Worm (Caenorhabditis elegans) whole organism, L3 larva: ENCODE results near the gene F31F7.2.
A peak's percentile ranks its signal among the peaks of the same experiment; 100 is the strongest.

Experiments
- R02D3.7 ChIP-seq: fragments of 150-350 bp; optimal IDR thresholded peaks from 2 replicates; lab custom pipeline; 2014; ENCODE audit warnings: missing biosample characterization, missing genetic modification characterization
- ama-1 ChIP-seq: fragments of 150-350 bp; optimal IDR thresholded peaks from 2 replicates; lab custom pipeline; 2018
- ceh-16 ChIP-seq: sonication (generic microtip); optimal IDR thresholded peaks from 2 replicates; lab custom pipeline; 2017; ENCODE audit warnings: missing biosample characterization, missing genetic modification characterization
- ceh-28 ChIP-seq: fragments of 150-350 bp; optimal IDR thresholded peaks from 2 replicates; lab custom pipeline; 2014; ENCODE audit warnings: missing biosample characterization, missing genetic modification reagents, missing genetic modification characterization
- ceh-82 ChIP-seq: fragments of 150-350 bp; optimal IDR thresholded peaks from 2 replicates; lab custom pipeline; 2014; ENCODE audit warnings: missing biosample characterization, missing genetic modification characterization
- ceh-9 ChIP-seq: sonication (generic microtip); optimal IDR thresholded peaks from 2 replicates; lab custom pipeline; 2018; ENCODE audit warnings: missing biosample characterization, missing genetic modification characterization
- daf-12 ChIP-seq: fragments of 150-350 bp; optimal IDR thresholded peaks from 2 replicates; lab custom pipeline; 2014; ENCODE audit warnings: missing biosample characterization, missing genetic modification reagents, missing genetic modification characterization
- egl-27 ChIP-seq: sonication (generic microtip); optimal IDR thresholded peaks from 4 replicates; lab custom pipeline; 2017; ENCODE audit warnings: missing biosample characterization, missing genetic modification reagents, missing genetic modification characterization
- egl-5 ChIP-seq: fragments of 150-350 bp; optimal IDR thresholded peaks from 2 replicates; lab custom pipeline; 2017; ENCODE audit warnings: missing biosample characterization, missing genetic modification reagents, missing genetic modification characterization, inconsistent platforms
- elt-1 ChIP-seq: fragments of 150-350 bp; optimal IDR thresholded peaks from 2 replicates; lab custom pipeline; 2014; ENCODE audit warnings: missing biosample characterization, missing genetic modification characterization
- elt-2 ChIP-seq: sonication (generic microtip); optimal IDR thresholded peaks from 2 replicates; lab custom pipeline; 2016; ENCODE audit warnings: missing genetic modification reagents, mild to moderate bottlenecking, missing genetic modification characterization, missing compliant biosample characterization
- elt-3 ChIP-seq, 3 experiments: fragments of 150-350 bp in 1 of 3; sonication (generic microtip) in 2 of 3; optimal IDR thresholded peaks; 2 replicates in 2 of 3; 4 replicates in 1 of 3; lab custom pipeline; 2014 to 2017; ENCODE audit warnings: missing biosample characterization in 3 of 3, missing genetic modification characterization in 3 of 3
- eor-1 ChIP-seq, 2 experiments: fragments of 150-350 bp; optimal IDR thresholded peaks; 2 replicates each; lab custom pipeline; 2014 to 2018; ENCODE audit warnings: missing biosample characterization in 2 of 2, missing genetic modification characterization in 2 of 2
- fkh-10 ChIP-seq: sonication (generic microtip); optimal IDR thresholded peaks from 2 replicates; lab custom pipeline; 2017; ENCODE audit warnings: missing biosample characterization, missing genetic modification reagents, missing genetic modification characterization
- fkh-2 ChIP-seq: fragments of 150-350 bp; optimal IDR thresholded peaks from 2 replicates; lab custom pipeline; 2014; ENCODE audit warnings: missing biosample characterization, missing genetic modification reagents, missing genetic modification characterization
- hmg-11 ChIP-seq: sonication (generic microtip); optimal IDR thresholded peaks from 2 replicates; lab custom pipeline; 2016; ENCODE audit warnings: missing genetic modification characterization, missing compliant biosample characterization
- jun-1 ChIP-seq: fragments of 150-350 bp; optimal IDR thresholded peaks from 2 replicates; lab custom pipeline; 2014; ENCODE audit warnings: missing biosample characterization, missing genetic modification reagents, missing genetic modification characterization
- lin-15B ChIP-seq: fragments of 150-350 bp; optimal IDR thresholded peaks from 2 replicates; lab custom pipeline; 2014; ENCODE audit warnings: missing biosample characterization, missing genetic modification characterization
- lin-39 ChIP-seq: fragments of 150-350 bp; optimal IDR thresholded peaks from 2 replicates; lab custom pipeline; 2018; ENCODE audit warnings: missing biosample characterization, missing genetic modification reagents, missing genetic modification characterization
- lsy-12 ChIP-seq: sonication (generic microtip); optimal IDR thresholded peaks from 2 replicates; lab custom pipeline; 2016; ENCODE audit warnings: mild to moderate bottlenecking, missing genetic modification characterization, missing compliant biosample characterization
- mdl-1 ChIP-seq: fragments of 150-350 bp; optimal IDR thresholded peaks from 2 replicates; lab custom pipeline; 2014; ENCODE audit warnings: missing biosample characterization, missing genetic modification characterization
- mml-1 ChIP-seq: fragments of 150-350 bp; sonication (generic microtip); optimal IDR thresholded peaks from 3 replicates; lab custom pipeline; 2014; ENCODE audit warnings: missing biosample characterization, missing genetic modification characterization
- nfya-1 ChIP-seq: sonication (generic microtip); optimal IDR thresholded peaks from 2 replicates; lab custom pipeline; 2017; ENCODE audit warnings: missing genetic modification characterization, mild to moderate bottlenecking, missing compliant biosample characterization, antibody characterized with exemption, moderate library complexity; ENCODE audit not compliant: insufficient read depth
- nhr-11 ChIP-seq: fragments of 150-350 bp; optimal IDR thresholded peaks from 2 replicates; lab custom pipeline; 2014; ENCODE audit warnings: missing biosample characterization, missing genetic modification characterization
- nhr-12 ChIP-seq: fragments of 150-350 bp; optimal IDR thresholded peaks from 2 replicates; lab custom pipeline; 2014; ENCODE audit warnings: missing biosample characterization, missing genetic modification characterization
- nhr-23 ChIP-seq: fragments of 150-350 bp; optimal IDR thresholded peaks from 2 replicates; lab custom pipeline; 2014; ENCODE audit warnings: missing biosample characterization, missing genetic modification reagents, missing genetic modification characterization
- nhr-237 ChIP-seq: fragments of 150-350 bp; optimal IDR thresholded peaks from 2 replicates; lab custom pipeline; 2014; ENCODE audit warnings: missing biosample characterization, missing genetic modification characterization
- nhr-25 ChIP-seq: sonication (generic microtip); optimal IDR thresholded peaks from 2 replicates; lab custom pipeline; 2017; ENCODE audit warnings: missing biosample characterization, missing genetic modification characterization
- nhr-28 ChIP-seq: fragments of 150-350 bp; optimal IDR thresholded peaks from 2 replicates; lab custom pipeline; 2014; ENCODE audit warnings: missing biosample characterization, missing genetic modification characterization
- nhr-43 ChIP-seq: sonication (generic microtip); optimal IDR thresholded peaks from 2 replicates; lab custom pipeline; 2016; ENCODE audit warnings: mild to moderate bottlenecking, missing genetic modification characterization, missing compliant biosample characterization; ENCODE audit not compliant: poor library complexity, severe bottlenecking
- nhr-67 ChIP-seq: fragments of 150-350 bp; optimal IDR thresholded peaks from 2 replicates; lab custom pipeline; 2014; ENCODE audit warnings: missing biosample characterization, missing genetic modification characterization
- nhr-76 ChIP-seq: fragments of 150-350 bp; sonication (generic microtip); optimal IDR thresholded peaks from 5 replicates; lab custom pipeline; 2014; ENCODE audit warnings: missing biosample characterization, missing genetic modification characterization
- pha-4 ChIP-seq: fragments of 150-350 bp; optimal IDR thresholded peaks from 2 replicates; lab custom pipeline; 2014; ENCODE audit warnings: missing biosample characterization, missing genetic modification reagents, missing genetic modification characterization
- pqm-1 ChIP-seq: fragments of 150-350 bp; optimal IDR thresholded peaks from 2 replicates; lab custom pipeline; 2017; ENCODE audit warnings: missing biosample characterization, missing genetic modification characterization, inconsistent platforms
- sea-2 ChIP-seq: fragments of 150-350 bp; sonication (generic microtip); optimal IDR thresholded peaks from 4 replicates; lab custom pipeline; 2014; ENCODE audit warnings: missing biosample characterization, missing genetic modification reagents, missing genetic modification characterization
- skn-1 ChIP-seq: fragments of 150-350 bp; optimal IDR thresholded peaks from 2 replicates; lab custom pipeline; 2014; ENCODE audit warnings: missing biosample characterization, missing genetic modification characterization
- snpc-4 ChIP-seq: fragments of 150-350 bp; optimal IDR thresholded peaks from 2 replicates; lab custom pipeline; 2014; ENCODE audit warnings: missing biosample characterization, missing genetic modification characterization
- tbx-2 ChIP-seq: sonication (generic microtip); optimal IDR thresholded peaks from 2 replicates; lab custom pipeline; 2016; ENCODE audit warnings: mild to moderate bottlenecking, missing genetic modification characterization, missing compliant biosample characterization
- unc-62 ChIP-seq: fragments of 150-350 bp; sonication (generic microtip); optimal IDR thresholded peaks from 4 replicates; lab custom pipeline; 2014; ENCODE audit warnings: missing biosample characterization, missing genetic modification reagents, missing genetic modification characterization
- zag-1 ChIP-seq: fragments of 150-350 bp; optimal IDR thresholded peaks from 2 replicates; lab custom pipeline; 2014; ENCODE audit warnings: missing biosample characterization, missing genetic modification characterization
- ztf-11 ChIP-seq: fragments of 150-350 bp; optimal IDR thresholded peaks from 2 replicates; lab custom pipeline; 2014; ENCODE audit warnings: missing biosample characterization, missing genetic modification characterization
- ztf-4 ChIP-seq: fragments of 150-350 bp; optimal IDR thresholded peaks from 2 replicates; lab custom pipeline; 2014; ENCODE audit warnings: missing biosample characterization, missing genetic modification characterization

F31F7.2 gene

DNA sequence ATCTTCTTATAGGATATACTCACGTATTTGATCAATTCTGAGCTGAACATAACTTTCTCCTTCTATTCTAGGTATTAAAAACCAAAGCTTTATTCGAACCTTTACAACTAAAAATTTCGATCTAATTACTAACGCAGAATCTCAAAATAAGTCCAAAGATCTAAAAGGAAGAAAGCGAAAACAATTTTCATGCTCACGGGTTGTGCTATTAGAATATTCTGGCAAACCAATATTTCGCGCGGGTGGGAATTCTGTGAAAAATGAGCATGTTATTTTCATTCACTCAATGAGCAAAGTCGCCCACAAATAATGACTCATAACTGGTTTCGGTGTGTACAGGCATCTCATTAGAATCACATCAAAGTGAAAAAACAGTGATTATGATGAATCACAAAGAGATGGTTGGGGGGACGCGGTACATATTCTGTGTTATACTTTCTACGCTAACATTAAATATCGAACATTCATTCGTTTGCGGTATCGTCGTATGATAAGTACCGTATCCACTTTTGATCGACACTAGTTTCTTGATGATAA lies 41.7 kb upstream of the F31F7.2 start:
- TF ChIP-seq ceh-16, result no peak
- TF ChIP-seq fkh-10 (GFP tag; lab: Kevin White, UChicago), result peak; percentile 42
- TF ChIP-seq nhr-28 (tag; lab: Kevin White, UChicago), result no peak
- no peak for TF ChIP-seq mml-1 (tag; lab: Kevin White, UChicago)
- peak; percentile 60 for TF ChIP-seq lsy-12 (tag; lab: Kevin White, UChicago)
- no peak for TF ChIP-seq elt-3 (tag; optimal IDR thresholded peaks at IDR 0.05; lab: Kevin White, UChicago)
- no peak for TF ChIP-seq nhr-76 (tag; lab: Kevin White, UChicago)
- no peak for TF ChIP-seq nhr-23 (tag; lab: Kevin White, UChicago)
- no peak for TF ChIP-seq lin-15B (tag; lab: Kevin White, UChicago)
- TF ChIP-seq fkh-2 (tag; lab: Kevin White, UChicago), result no peak
- no peak for TF ChIP-seq eor-1 (tag; optimal IDR thresholded peaks at IDR 0.05; lab: Kevin White, UChicago)
- TF ChIP-seq ama-1, result peak; percentile 63
- no peak for TF ChIP-seq ceh-9 (tag; lab: Kevin White, UChicago)
- TF ChIP-seq daf-12, result no peak
- peak; percentile 14 for TF ChIP-seq pha-4 (tag; lab: Kevin White, UChicago)
- TF ChIP-seq mdl-1 (tag; lab: Kevin White, UChicago), result no peak
- TF ChIP-seq nhr-67, result no peak
- TF ChIP-seq zag-1 (tag; lab: Kevin White, UChicago), result no peak
- peak; percentile 49 for TF ChIP-seq nhr-11
- TF ChIP-seq nhr-25 (tag; lab: Kevin White, UChicago), result peak; percentile 62
- TF ChIP-seq nhr-237 (tag; lab: Kevin White, UChicago), result no peak

DNA sequence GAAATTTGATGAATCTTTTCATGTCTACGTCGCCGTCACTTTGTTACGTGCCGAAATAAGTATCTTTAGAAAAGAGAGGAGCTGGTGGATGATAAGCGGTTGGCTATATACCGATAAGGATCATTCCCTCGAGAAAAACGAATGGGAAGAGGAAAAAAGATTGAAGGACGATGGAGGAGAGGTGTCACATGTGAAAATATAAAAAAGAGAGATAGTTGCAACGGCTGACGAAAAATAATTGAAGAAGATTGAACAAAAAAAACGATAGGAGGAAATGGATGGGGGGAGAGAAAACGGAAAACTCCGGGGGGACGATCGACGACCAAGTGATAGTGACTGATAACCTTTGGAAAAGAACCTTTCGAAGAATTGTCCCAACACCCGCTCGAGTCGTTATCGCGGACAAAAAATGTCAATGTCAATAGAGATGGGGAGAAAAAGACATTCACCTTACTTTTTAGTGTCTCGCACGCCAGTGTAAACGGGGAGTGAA lies 41.1 kb upstream of the F31F7.2 start:
- TF ChIP-seq elt-2 (tag; lab: Kevin White, UChicago) (peak; percentile 100), egl-5 (tag; lab: Kevin White, UChicago) (peak; percentile 35), nhr-67 (no peak), skn-1 (peak; percentile 83), mml-1 (tag; lab: Kevin White, UChicago) (no peak), nhr-25 (tag; lab: Kevin White, UChicago) (no peak), lin-39 (tag; lab: Kevin White, UChicago) (peak; percentile 87), zag-1 (tag; lab: Kevin White, UChicago) (no peak), nhr-43 (tag; lab: Kevin White, UChicago) (peak; percentile 64), elt-3 (tag; optimal IDR thresholded peaks at IDR 0.05; lab: Kevin White, UChicago) (peak; percentile 23 to 96 (median 88)), nhr-23 (tag; lab: Kevin White, UChicago) (peak; percentile 71), tbx-2 (tag; lab: Kevin White, UChicago) (peak; percentile 47), nhr-11 (no peak), eor-1 (tag; optimal IDR thresholded peaks at IDR 0.05; lab: Kevin White, UChicago) (peak in 1 of 2 experiments; percentile 59), ztf-4 (tag; lab: Kevin White, UChicago) (peak; percentile 65), ztf-11 (tag; lab: Kevin White, UChicago) (no peak), elt-1 (tag; lab: Kevin White, UChicago) (peak; percentile 96), hmg-11 (tag; lab: Kevin White, UChicago) (peak; percentile 24), ceh-82 (no peak), nfya-1 (peak; percentile 27), nhr-12 (no peak), ceh-28 (tag; lab: Kevin White, UChicago) (no peak), lsy-12 (tag; lab: Kevin White, UChicago) (peak; percentile 31), unc-62 (GFP tag; lab: Kevin White, UChicago) (peak; percentile 25), R02D3.7 (tag; lab: Kevin White, UChicago) (peak; percentile 45), ama-1 (peak; percentile 60), egl-27 (peak; percentile 55), pqm-1 (tag; lab: Kevin White, UChicago) (peak; percentile 97), jun-1 (peak; percentile 92), sea-2 (GFP tag; lab: Kevin White, UChicago) (no peak), mdl-1 (tag; lab: Kevin White, UChicago) (peak; percentile 46), snpc-4 (tag; lab: Kevin White, UChicago) (peak; percentile 9), pha-4 (tag; lab: Kevin White, UChicago) (peak; percentile 98)
